Worm (Caenorhabditis elegans) whole organism, young adult: ENCODE measurements around the gene F54B11.9.
A peak's percentile ranks its signal among the peaks of the same experiment; 100 is the strongest.

Experiments used
- B0019.2 ChIP-seq: fragments of 200-800 bp; sonication (Bioruptor generic); conservative IDR thresholded peaks from 2 replicates; pipeline ENCODE4 v1.3.6; 2022; ENCODE audit warnings: missing genetic modification reagents, missing genetic modification characterization, missing compliant biosample characterization
- C17E4.6 ChIP-seq: fragments of 200-800 bp; sonication (Bioruptor generic); IDR thresholded peaks from 2 replicates; pipeline ENCODE4 v1.3.6; 2022; ENCODE audit warnings: missing genetic modification reagents, missing genetic modification characterization, missing compliant biosample characterization
- D2030.7 ChIP-seq: fragments of 200-800 bp; sonication (Bioruptor generic); IDR thresholded peaks from 2 replicates; pipeline ENCODE4 v1.3.6; 2022; ENCODE audit warnings: missing genetic modification reagents, missing genetic modification characterization, missing compliant biosample characterization
- F10E7.11 ChIP-seq: sonication (generic microtip); optimal IDR thresholded peaks from 2 replicates; lab custom pipeline; 2017; ENCODE audit warnings: mild to moderate bottlenecking, missing genetic modification characterization, moderate library complexity, missing compliant biosample characterization
- F37B4.10 ChIP-seq: fragments of 200-800 bp; sonication (Bioruptor generic); IDR thresholded peaks from 2 replicates; pipeline ENCODE4 v1.3.6; 2022; ENCODE audit warnings: missing genetic modification characterization, missing compliant biosample characterization
- F39B2.1 ChIP-seq: fragments of 200-800 bp; sonication (Bioruptor generic); IDR thresholded peaks from 2 replicates; pipeline ENCODE4 v1.3.6; 2022; ENCODE audit warnings: missing genetic modification reagents, missing genetic modification characterization, missing compliant biosample characterization
- Y67H2A.10 ChIP-seq: fragments of 200-800 bp; sonication (Bioruptor generic); conservative IDR thresholded peaks from 2 replicates; pipeline ENCODE4 v1.3.6; 2022; ENCODE audit warnings: missing genetic modification reagents, missing genetic modification characterization, missing compliant biosample characterization
- Y95B8A.8 ChIP-seq: fragments of 200-800 bp; sonication (Bioruptor generic); IDR thresholded peaks from 2 replicates; pipeline ENCODE4 v1.3.6; 2022; ENCODE audit warnings: missing genetic modification reagents, missing genetic modification characterization, missing compliant biosample characterization
- ZK185.1 ChIP-seq: sonication (generic microtip); optimal IDR thresholded peaks from 2 replicates; lab custom pipeline; 2016; ENCODE audit warnings: mild to moderate bottlenecking, missing genetic modification characterization, missing compliant biosample characterization; ENCODE audit not compliant: poor library complexity, severe bottlenecking
- attf-3 ChIP-seq: fragments of 200-800 bp; sonication (Bioruptor generic); conservative IDR thresholded peaks from 2 replicates; pipeline ENCODE4 v1.3.6; 2022; ENCODE audit warnings: missing genetic modification reagents, missing genetic modification characterization, missing compliant biosample characterization
- attf-5 ChIP-seq: fragments of 200-800 bp; sonication (Bioruptor generic); optimal IDR thresholded peaks from 2 replicates; lab custom pipeline; 2018; ENCODE audit warnings: mild to moderate bottlenecking, missing genetic modification characterization, missing compliant biosample characterization
- attf-6 ChIP-seq: fragments of 200-800 bp; sonication (Bioruptor generic); IDR thresholded peaks from 2 replicates; pipeline ENCODE4 v1.3.6; 2022; ENCODE audit warnings: missing genetic modification reagents, missing genetic modification characterization, missing compliant biosample characterization
- bed-1 ChIP-seq: fragments of 200-800 bp; sonication (Bioruptor generic); IDR thresholded peaks from 2 replicates; pipeline ENCODE4 v1.3.6; 2022; ENCODE audit warnings: missing genetic modification reagents, missing genetic modification characterization, missing compliant biosample characterization
- ceh-58 ChIP-seq: fragments of 200-800 bp; sonication (Bioruptor generic); IDR thresholded peaks from 2 replicates; pipeline ENCODE4 v1.3.6; 2022; ENCODE audit warnings: missing genetic modification characterization, missing compliant biosample characterization
- dox-1 ChIP-seq: fragments of 200-800 bp; sonication (Bioruptor generic); IDR thresholded peaks from 2 replicates; pipeline ENCODE4 v1.3.6; 2022; ENCODE audit warnings: missing genetic modification reagents, missing genetic modification characterization, missing compliant biosample characterization
- dpl-1 ChIP-seq: fragments of 150-350 bp; optimal IDR thresholded peaks from 2 replicates; lab custom pipeline; 2014; ENCODE audit warnings: missing biosample characterization, missing genetic modification reagents, missing genetic modification characterization
- egl-18 ChIP-seq: fragments of 200-800 bp; sonication (Bioruptor generic); IDR thresholded peaks from 2 replicates; pipeline ENCODE4 v1.3.6; 2022; ENCODE audit warnings: missing genetic modification reagents, missing genetic modification characterization, missing compliant biosample characterization
- egl-44 ChIP-seq: fragments of 200-800 bp; sonication (Bioruptor generic); IDR thresholded peaks from 2 replicates; pipeline ENCODE4 v1.3.6; 2022; ENCODE audit warnings: missing genetic modification reagents, missing genetic modification characterization, missing compliant biosample characterization
- fkh-3 ChIP-seq: sonication (generic microtip); optimal IDR thresholded peaks from 2 replicates; lab custom pipeline; 2016; ENCODE audit warnings: mild to moderate bottlenecking, missing genetic modification characterization, missing compliant biosample characterization
- mes-4 ChIP-seq: sonication (generic microtip); optimal IDR thresholded peaks from 2 replicates; lab custom pipeline; 2016; ENCODE audit warnings: missing genotype, missing genetic modification characterization, missing compliant biosample characterization
- nfyb-1 ChIP-seq: fragments of 200-800 bp; sonication (Bioruptor generic); IDR thresholded peaks from 2 replicates; pipeline ENCODE4 v1.3.6; 2022; ENCODE audit warnings: missing genetic modification reagents, missing genetic modification characterization, missing compliant biosample characterization
- nhr-120 ChIP-seq: fragments of 200-800 bp; sonication (Bioruptor generic); IDR thresholded peaks from 2 replicates; pipeline ENCODE4 v1.3.6; 2022; ENCODE audit warnings: missing genetic modification characterization, missing compliant biosample characterization
- nhr-27 ChIP-seq: fragments of 200-800 bp; sonication (Bioruptor generic); optimal IDR thresholded peaks from 2 replicates; lab custom pipeline; 2018; ENCODE audit warnings: mild to moderate bottlenecking, missing genetic modification characterization, moderate library complexity, missing compliant biosample characterization
- nhr-80 ChIP-seq: sonication (generic microtip); optimal IDR thresholded peaks from 2 replicates; lab custom pipeline; 2016; ENCODE audit warnings: missing genetic modification characterization, missing compliant biosample characterization
- rec-8 ChIP-seq, 2 experiments: sonication (generic microtip); optimal IDR thresholded peaks; 2 replicates each; lab custom pipeline; 2016; ENCODE audit warnings: mild to moderate bottlenecking in 2 of 2, missing genetic modification characterization in 2 of 2, missing genetic modification reagents in 2 of 2, missing genotype in 2 of 2, missing biosample characterization in 1 of 2, missing compliant biosample characterization in 1 of 2, moderate library complexity in 1 of 2
- rpc-1 ChIP-seq, 2 experiments: fragments of 150-350 bp in 1 of 2; sonication (generic microtip) in 1 of 2; optimal IDR thresholded peaks; 2 replicates each; lab custom pipeline; 2014 to 2018; ENCODE audit warnings: missing biosample characterization in 1 of 2, missing genetic modification characterization in 1 of 2, missing genetic modification reagents in 1 of 2, missing genotype in 1 of 2
- sdz-38 ChIP-seq: sonication (generic microtip); optimal IDR thresholded peaks from 2 replicates; lab custom pipeline; 2016; ENCODE audit warnings: missing genotype, missing genetic modification characterization, missing compliant biosample characterization
- snpc-1.1 ChIP-seq: sonication (generic microtip); optimal IDR thresholded peaks from 2 replicates; lab custom pipeline; 2017; ENCODE audit warnings: missing genetic modification characterization, mild to moderate bottlenecking, missing compliant biosample characterization, antibody characterized with exemption, moderate library complexity, missing genotype, missing genetic modification reagents; ENCODE audit not compliant: insufficient read depth
- snpc-1.3 ChIP-seq: sonication (generic microtip); optimal IDR thresholded peaks from 2 replicates; lab custom pipeline; 2017; ENCODE audit warnings: missing genetic modification characterization, mild to moderate bottlenecking, missing compliant biosample characterization, antibody characterized with exemption, moderate library complexity, missing genotype, missing genetic modification reagents; ENCODE audit not compliant: insufficient read depth
- sptf-2 ChIP-seq: fragments of 200-800 bp; sonication (Bioruptor generic); optimal IDR thresholded peaks from 2 replicates; lab custom pipeline; 2018; ENCODE audit warnings: mild to moderate bottlenecking, missing genetic modification characterization, missing compliant biosample characterization
- tbp1 ChIP-seq: fragments of 200-800 bp; sonication (Bioruptor generic); optimal IDR thresholded peaks from 2 replicates; lab custom pipeline; 2018; ENCODE audit warnings: mild to moderate bottlenecking, missing genetic modification characterization, missing compliant biosample characterization
- tlf-1 ChIP-seq: fragments of 200-800 bp; sonication (Bioruptor generic); optimal IDR thresholded peaks from 2 replicates; lab custom pipeline; 2018; ENCODE audit warnings: mild to moderate bottlenecking, missing genetic modification characterization, missing compliant biosample characterization
- unc-130 ChIP-seq: sonication (generic microtip); optimal IDR thresholded peaks from 2 replicates; lab custom pipeline; 2016; ENCODE audit warnings: missing genetic modification reagents, missing genetic modification characterization, missing compliant biosample characterization
- ztf-22 ChIP-seq: fragments of 200-800 bp; sonication (Bioruptor generic); optimal IDR thresholded peaks from 2 replicates; lab custom pipeline; 2018; ENCODE audit warnings: mild to moderate bottlenecking, missing genetic modification characterization, moderate library complexity, missing compliant biosample characterization
- ztf-26 ChIP-seq: sonication (generic microtip); optimal IDR thresholded peaks from 2 replicates; lab custom pipeline; 2017; ENCODE audit warnings: missing genetic modification characterization, missing compliant biosample characterization
- ztf-6 ChIP-seq: fragments of 200-800 bp; sonication (Bioruptor generic); IDR thresholded peaks from 2 replicates; pipeline ENCODE4 v1.3.6; 2022; ENCODE audit warnings: missing genetic modification reagents, missing genetic modification characterization, missing compliant biosample characterization

The F54B11.9 gene

DNA sequence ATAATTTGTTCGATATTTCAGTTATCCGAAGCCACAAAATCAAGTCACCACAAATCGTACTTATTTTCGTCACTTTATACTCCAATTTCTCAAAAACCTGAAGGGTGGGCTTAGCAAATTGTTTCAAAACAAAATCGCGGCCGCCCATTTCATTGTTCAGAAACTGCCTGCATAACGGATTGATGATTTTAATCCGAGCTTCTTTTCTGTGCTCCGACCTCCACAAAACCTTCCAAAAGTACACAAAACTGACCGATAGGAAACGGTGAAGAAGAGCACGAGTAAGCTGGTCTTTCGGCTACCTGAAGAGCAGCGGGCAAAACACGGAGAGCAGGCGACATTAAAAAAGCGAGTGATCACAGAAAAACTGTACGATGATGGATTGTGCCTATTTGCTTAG is 38.9 kb upstream of the F54B11.9 start, which contains the start of gene R01E6.2:
TSS of gene R01E6.2 (minus strand) at position 101 of the 400 bp plus-strand sequence.
- TF ChIP-seq nfyb-1 (GFP tag; lab: Robert Waterston, UW) (no peak), tbp1 (GFP tag; lab: Kevin White, UChicago) (no peak), nhr-27 (tag; lab: Kevin White, UChicago) (no peak), Y95B8A.8 (GFP tag; lab: Robert Waterston, UW) (no peak), nhr-80 (tag; lab: Kevin White, UChicago) (no peak), ztf-22 (no peak), bed-1 (GFP tag; lab: Robert Waterston, UW) (no peak), snpc-1.1 (tag; lab: Kevin White, UChicago) (no peak), F39B2.1 (GFP tag; lab: Robert Waterston, UW) (no peak), rec-8 (tag; optimal IDR thresholded peaks at IDR 0.05; lab: Kevin White, UChicago) (no peak), ceh-58 (GFP tag; lab: Robert Waterston, UW) (no peak), egl-44 (GFP tag; lab: Robert Waterston, UW) (no peak), tlf-1 (no peak), B0019.2 (no peak), sdz-38 (tag; lab: Kevin White, UChicago) (no peak), sptf-2 (GFP tag; lab: Kevin White, UChicago) (no peak), ZK185.1 (no peak), fkh-3 (no peak)

DNA sequence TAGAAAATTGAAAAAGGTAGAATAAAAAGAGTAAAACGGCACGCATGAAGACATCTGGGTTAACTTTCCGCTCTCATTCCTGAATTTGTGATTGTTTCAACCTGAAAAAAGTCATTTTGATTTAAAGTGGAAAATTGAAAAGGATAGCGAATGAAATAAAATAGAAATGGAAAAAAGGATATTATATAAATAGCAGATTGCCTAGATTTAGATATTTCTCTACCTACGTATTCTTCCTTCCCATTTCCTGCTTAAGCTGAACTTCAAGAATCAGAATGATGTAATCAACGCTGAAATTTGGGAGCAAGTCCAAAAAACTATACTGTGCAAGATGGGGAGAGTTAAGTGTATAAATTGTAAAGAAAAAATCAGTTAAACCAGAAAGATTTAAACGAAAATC is 35.5 kb upstream of the F54B11.9 start, which contains the start of gene R01E6.7:
TSS of gene R01E6.7 (minus strand) at position 101 of the 400 bp plus-strand sequence.
- TF ChIP-seq ztf-6 (no peak), ztf-26 (tag; lab: Kevin White, UChicago) (no peak), dpl-1 (no peak), D2030.7 (no peak), nhr-120 (no peak), attf-5 (no peak), unc-130 (GFP tag; lab: Kevin White, UChicago) (no peak)

DNA sequence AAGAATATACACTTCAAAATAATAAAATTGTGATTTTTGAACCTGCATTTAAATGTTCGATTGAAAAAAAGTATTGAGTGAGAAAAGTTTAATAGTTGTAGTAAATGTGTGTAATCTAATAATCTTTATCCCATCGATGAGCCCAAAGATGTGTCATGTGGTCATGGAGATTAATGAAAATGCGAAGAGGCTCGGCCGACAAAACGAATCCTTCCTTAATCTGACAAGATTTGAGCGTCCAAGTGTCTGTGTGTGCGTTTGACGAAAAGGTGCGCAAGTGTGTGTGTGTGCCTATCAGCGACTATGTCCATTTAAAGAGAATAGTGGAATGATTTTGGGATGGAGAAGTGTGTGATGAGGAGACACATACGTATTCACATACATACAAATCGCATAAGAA is 31.3 kb upstream of the F54B11.9 start:
- TF ChIP-seq egl-18 (GFP tag; lab: Robert Waterston, UW): no peak
- TF ChIP-seq, all 124 proteins: peak for 0

DNA sequence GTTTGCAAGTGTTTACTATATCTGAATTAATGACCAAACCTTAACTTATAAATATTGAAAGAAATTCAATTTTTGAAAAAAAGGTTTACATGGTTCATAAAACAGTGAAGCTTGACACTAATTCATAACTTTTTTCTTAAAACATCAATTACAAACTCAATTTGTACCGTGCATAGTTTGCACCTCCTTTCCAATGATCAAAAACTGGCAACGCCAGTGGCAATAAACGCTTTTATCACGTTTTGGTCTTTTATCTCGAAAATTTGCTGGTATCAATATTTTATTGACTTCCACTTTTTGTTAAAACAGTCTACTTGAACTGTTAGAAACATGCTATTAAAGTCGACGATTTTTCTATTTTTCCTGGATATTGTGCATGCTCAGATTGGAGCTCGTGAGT is 26.9 kb upstream of the F54B11.9 start, which contains the start of gene F54B11.11:
TSS of gene F54B11.11 (plus strand) at position 301 of the 400 bp plus-strand sequence.
- no peak for TF ChIP-seq dox-1 (GFP tag; lab: Robert Waterston, UW)
- TF ChIP-seq attf-3: no peak
- no peak for TF ChIP-seq Y67H2A.10 (GFP tag; lab: Robert Waterston, UW)
- no peak for TF ChIP-seq snpc-1.3 (tag; lab: Kevin White, UChicago)
- TF ChIP-seq nhr-80 (tag; lab: Kevin White, UChicago): peak; percentile 45
- TF ChIP-seq, all 124 proteins: peak for 1

DNA sequence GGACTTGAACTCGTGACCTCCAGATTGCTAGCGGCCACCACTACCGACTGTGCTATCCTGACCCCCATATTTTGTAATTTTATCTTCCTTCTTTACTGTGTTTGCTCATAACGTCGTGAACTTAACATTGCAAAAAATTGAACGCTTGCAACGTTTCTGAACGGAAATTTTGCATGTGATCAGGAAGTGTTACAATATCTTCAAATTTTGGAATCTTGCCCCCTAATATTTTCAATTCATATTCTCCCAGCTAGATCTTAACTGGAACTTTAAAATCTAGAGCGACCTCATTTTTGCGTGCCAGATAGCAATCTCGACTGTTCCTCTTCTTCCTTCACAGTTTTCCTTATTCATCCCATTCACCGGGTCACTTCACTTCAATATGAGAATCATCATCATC is 23.5 kb upstream of the F54B11.9 start, which contains the start of gene F54B11.10:
TSS of gene F54B11.10 (plus strand) at position 301 of the 400 bp plus-strand sequence.
- TF ChIP-seq rpc-1 (optimal IDR thresholded peaks at IDR 0.05; lab: Kevin White, UChicago) (no peak), rpc-1 (tag; optimal IDR thresholded peaks at IDR 0.05; lab: Kevin White, UChicago) (peak; percentile 51), attf-6 (GFP tag; lab: Robert Waterston, UW) (no peak), C17E4.6 (GFP tag; lab: Robert Waterston, UW) (no peak), F37B4.10 (GFP tag; lab: Robert Waterston, UW) (no peak), F10E7.11 (tag; lab: Kevin White, UChicago) (no peak), mes-4 (tag; lab: Kevin White, UChicago) (no peak)
